Fruit fly (Drosophila melanogaster) whole organism, prepupa: ENCODE results near the gene CG46525.

Source experiments
- Blimp-1 ChIP-seq: fragments of 200-800 bp; sonication (Bioruptor generic); optimal IDR thresholded peaks from 3 replicates; lab custom pipeline; 2017; ENCODE audit warnings: missing biosample characterization, missing genetic modification characterization, mild to moderate bottlenecking, moderate library complexity, missing genetic modification reagents
- CG10631 ChIP-seq: fragments of 200-800 bp; sonication (Bioruptor generic); optimal IDR thresholded peaks from 2 replicates; lab custom pipeline; 2016; ENCODE audit warnings: missing biosample characterization, missing genetic modification characterization
- CG10669 ChIP-seq: fragments of 200-800 bp; sonication (Bioruptor generic); optimal IDR thresholded peaks from 3 replicates; lab custom pipeline; 2018; ENCODE audit warnings: missing biosample characterization, mild to moderate bottlenecking, missing genetic modification characterization, moderate library complexity
- CG11294 ChIP-seq: fragments of 200-800 bp; sonication (Bioruptor generic); IDR thresholded peaks from 2 replicates; pipeline ENCODE4 v1.3.6; 2022; ENCODE audit warnings: missing biosample characterization, missing genetic modification characterization
- CG15336 ChIP-seq: fragments of 200-800 bp; sonication (Bioruptor generic); IDR thresholded peaks from 2 replicates; pipeline ENCODE4 v1.3.6; 2022; ENCODE audit warnings: missing biosample characterization, missing genetic modification characterization
- CG1621 ChIP-seq: fragments of 200-800 bp; sonication (Bioruptor generic); optimal IDR thresholded peaks from 3 replicates; lab custom pipeline; 2018; ENCODE audit warnings: missing biosample characterization, mild to moderate bottlenecking, missing genetic modification characterization
- CG16779 ChIP-seq: fragments of 200-800 bp; sonication (Bioruptor generic); optimal IDR thresholded peaks from 3 replicates; lab custom pipeline; 2017; ENCODE audit warnings: missing biosample characterization, mild to moderate bottlenecking, missing genetic modification characterization
- CG3032 ChIP-seq: fragments of 200-800 bp; optimal IDR thresholded peaks from 2 replicates; lab custom pipeline; 2019; ENCODE audit warnings: missing biosample characterization, mild to moderate bottlenecking, missing genetic modification characterization, moderate library complexity
- CG31627 ChIP-seq: fragments of 200-800 bp; sonication (Bioruptor generic); optimal IDR thresholded peaks from 3 replicates; lab custom pipeline; 2016; ENCODE audit warnings: missing biosample characterization, missing genetic modification characterization
- CG32006 ChIP-seq: fragments of 200-800 bp; sonication (Bioruptor generic); optimal IDR thresholded peaks from 3 replicates; lab custom pipeline; 2017; ENCODE audit warnings: missing biosample characterization, mild to moderate bottlenecking, missing genetic modification characterization
- CG34406 ChIP-seq: fragments of 200-800 bp; sonication (Bioruptor generic); optimal IDR thresholded peaks from 3 replicates; lab custom pipeline; 2016; ENCODE audit warnings: missing biosample characterization, missing genetic modification characterization
- CG3919 ChIP-seq: fragments of 200-800 bp; sonication (Bioruptor generic); optimal IDR thresholded peaks from 3 replicates; lab custom pipeline; 2016; ENCODE audit warnings: missing biosample characterization, missing genetic modification characterization
- CG4318 ChIP-seq: fragments of 200-800 bp; sonication (Bioruptor generic); optimal IDR thresholded peaks from 3 replicates; lab custom pipeline; 2017; ENCODE audit warnings: missing biosample characterization, mild to moderate bottlenecking, missing genetic modification characterization
- CG6792 ChIP-seq: fragments of 200-800 bp; sonication (Bioruptor generic); optimal IDR thresholded peaks from 3 replicates; lab custom pipeline; 2016; ENCODE audit warnings: missing biosample characterization, missing genetic modification characterization
- CG6808 ChIP-seq: fragments of 200-800 bp; sonication (Bioruptor generic); optimal IDR thresholded peaks from 3 replicates; lab custom pipeline; 2017; ENCODE audit warnings: missing biosample characterization, missing genetic modification characterization, mild to moderate bottlenecking, moderate library complexity, missing genetic modification reagents
- CG6854 ChIP-seq: fragments of 200-800 bp; sonication (Bioruptor generic); optimal IDR thresholded peaks from 2 replicates; lab custom pipeline; 2017; ENCODE audit warnings: missing biosample characterization, mild to moderate bottlenecking, missing genetic modification characterization
- CG7368 ChIP-seq: fragments of 200-800 bp; sonication (Bioruptor generic); optimal IDR thresholded peaks from 3 replicates; lab custom pipeline; 2016; ENCODE audit warnings: missing biosample characterization, missing genetic modification characterization
- CG8119 ChIP-seq: fragments of 200-800 bp; sonication (Bioruptor generic); IDR thresholded peaks from 3 replicates; pipeline ENCODE4 v1.3.6; 2022; ENCODE audit warnings: missing biosample characterization, missing genetic modification characterization
- CG8319 ChIP-seq: fragments of 200-800 bp; sonication (Bioruptor generic); optimal IDR thresholded peaks from 3 replicates; lab custom pipeline; 2016; ENCODE audit warnings: missing biosample characterization, missing genetic modification characterization
- CG8632 ChIP-seq: fragments of 200-800 bp; sonication (Bioruptor generic); optimal IDR thresholded peaks from 3 replicates; lab custom pipeline; 2016; ENCODE audit warnings: missing biosample characterization, missing genetic modification characterization
- CG9139 ChIP-seq: fragments of 200-800 bp; sonication (Bioruptor generic); optimal IDR thresholded peaks from 3 replicates; lab custom pipeline; 2017; ENCODE audit warnings: missing biosample characterization, mild to moderate bottlenecking, missing genetic modification characterization
- Eip75B ChIP-seq: fragments of 200-800 bp; sonication (Bioruptor generic); optimal IDR thresholded peaks from 3 replicates; lab custom pipeline; 2016; ENCODE audit warnings: missing biosample characterization, missing genetic modification characterization
- Eip93F ChIP-seq: fragments of 200-800 bp; sonication (Bioruptor generic); optimal IDR thresholded peaks from 2 replicates; lab custom pipeline; 2016; ENCODE audit warnings: missing biosample characterization, mild to moderate bottlenecking, missing genetic modification characterization
- Ets21C ChIP-seq: fragments of 200-800 bp; sonication (Bioruptor generic); optimal IDR thresholded peaks from 3 replicates; lab custom pipeline; 2016; ENCODE audit warnings: missing biosample characterization, missing genetic modification characterization
- Ets96B ChIP-seq: fragments of 200-800 bp; optimal IDR thresholded peaks from 2 replicates; lab custom pipeline; 2019; ENCODE audit warnings: missing biosample characterization, mild to moderate bottlenecking, missing genetic modification characterization, moderate library complexity
- Gug ChIP-seq: fragments of 200-800 bp; sonication (Bioruptor generic); IDR thresholded peaks from 2 replicates; pipeline ENCODE4 v1.3.6; 2022; ENCODE audit warnings: missing biosample characterization, missing genetic modification characterization
- Hr39 ChIP-seq: fragments of 200-800 bp; sonication (Bioruptor generic); optimal IDR thresholded peaks from 2 replicates; lab custom pipeline; 2016; ENCODE audit warnings: missing biosample characterization, missing genetic modification characterization
- Hr4 ChIP-seq: fragments of 200-800 bp; sonication (Bioruptor generic); optimal IDR thresholded peaks from 3 replicates; lab custom pipeline; 2016; ENCODE audit warnings: missing biosample characterization, missing genetic modification characterization
- Lpt ChIP-seq: fragments of 200-800 bp; sonication (Bioruptor generic); optimal IDR thresholded peaks from 3 replicates; lab custom pipeline; 2016; ENCODE audit warnings: missing biosample characterization, missing genetic modification characterization
- Met ChIP-seq: fragments of 200-800 bp; sonication (Bioruptor generic); optimal IDR thresholded peaks from 3 replicates; lab custom pipeline; 2016; ENCODE audit warnings: missing biosample characterization, missing genetic modification characterization
- OdsH ChIP-seq: fragments of 200-800 bp; sonication (Bioruptor generic); optimal IDR thresholded peaks from 3 replicates; lab custom pipeline; 2016; ENCODE audit warnings: missing biosample characterization, missing genetic modification characterization
- Smox ChIP-seq: fragments of 200-800 bp; sonication (Bioruptor generic); optimal IDR thresholded peaks from 3 replicates; lab custom pipeline; 2016; ENCODE audit warnings: missing biosample characterization, missing genetic modification characterization
- Sox102F ChIP-seq: fragments of 200-800 bp; sonication (Bioruptor generic); optimal IDR thresholded peaks from 2 replicates; lab custom pipeline; 2016; ENCODE audit warnings: missing biosample characterization, mild to moderate bottlenecking, missing genetic modification characterization
- Sox14 ChIP-seq: fragments of 200-800 bp; sonication (Bioruptor generic); optimal IDR thresholded peaks from 3 replicates; lab custom pipeline; 2016; ENCODE audit warnings: missing biosample characterization, missing genetic modification characterization
- achi ChIP-seq: fragments of 200-800 bp; sonication (Bioruptor generic); optimal IDR thresholded peaks from 3 replicates; lab custom pipeline; 2016; ENCODE audit warnings: missing biosample characterization, missing genetic modification characterization
- acj6 ChIP-seq: fragments of 200-800 bp; sonication (Bioruptor generic); optimal IDR thresholded peaks from 3 replicates; lab custom pipeline; 2016; ENCODE audit warnings: missing biosample characterization, missing genetic modification characterization
- cyc ChIP-seq: fragments of 200-800 bp; sonication (Bioruptor generic); optimal IDR thresholded peaks from 3 replicates; lab custom pipeline; 2016; ENCODE audit warnings: missing biosample characterization, missing genetic modification characterization
- dsx ChIP-seq: fragments of 200-800 bp; optimal IDR thresholded peaks from 3 replicates; lab custom pipeline; 2019; ENCODE audit warnings: missing biosample characterization, mild to moderate bottlenecking, missing genetic modification characterization, moderate library complexity; ENCODE audit not compliant: poor library complexity, severe bottlenecking
- eg ChIP-seq: fragments of 200-800 bp; sonication (Bioruptor generic); IDR thresholded peaks from 3 replicates; pipeline ENCODE4 v1.3.6; 2022; ENCODE audit warnings: missing biosample characterization, missing genetic modification characterization
- esn ChIP-seq: fragments of 200-800 bp; sonication (Bioruptor generic); optimal IDR thresholded peaks from 2 replicates; lab custom pipeline; 2016; ENCODE audit warnings: missing biosample characterization, mild to moderate bottlenecking, missing genetic modification characterization, moderate library complexity
- fd85E ChIP-seq: fragments of 200-800 bp; sonication (Bioruptor generic); optimal IDR thresholded peaks from 3 replicates; lab custom pipeline; 2016; ENCODE audit warnings: missing biosample characterization, missing genetic modification characterization
- fkh ChIP-seq: fragments of 200-800 bp; sonication (Bioruptor generic); optimal IDR thresholded peaks from 3 replicates; lab custom pipeline; 2017; ENCODE audit warnings: missing biosample characterization, mild to moderate bottlenecking, missing genetic modification characterization, moderate library complexity
- lz ChIP-seq: fragments of 200-800 bp; sonication (Bioruptor generic); optimal IDR thresholded peaks from 3 replicates; lab custom pipeline; 2016; ENCODE audit warnings: missing biosample characterization, missing genetic modification characterization
- net ChIP-seq: fragments of 200-800 bp; sonication (Bioruptor generic); optimal IDR thresholded peaks from 3 replicates; lab custom pipeline; 2016; ENCODE audit warnings: missing biosample characterization, missing genetic modification characterization
- pdm3 ChIP-seq: fragments of 200-800 bp; sonication (Bioruptor generic); optimal IDR thresholded peaks from 3 replicates; lab custom pipeline; 2016; ENCODE audit warnings: missing biosample characterization, missing genetic modification characterization
- salr ChIP-seq, 2 experiments: fragments of 200-800 bp; sonication (Bioruptor generic); optimal IDR thresholded peaks; 3 replicates each; lab custom pipeline; 2016 to 2018; ENCODE audit warnings: missing biosample characterization in 2 of 2, missing genetic modification characterization in 2 of 2, mild to moderate bottlenecking in 1 of 2
- ss ChIP-seq, 2 experiments: fragments of 200-800 bp; sonication (Bioruptor generic); optimal IDR thresholded peaks; 2 replicates in 1 of 2; 3 replicates in 1 of 2; lab custom pipeline; 2017 to 2018; ENCODE audit warnings: mild to moderate bottlenecking in 2 of 2, missing biosample characterization in 2 of 2, missing genetic modification characterization in 2 of 2, moderate library complexity in 1 of 2
- topi ChIP-seq: fragments of 200-800 bp; sonication (Bioruptor generic); optimal IDR thresholded peaks from 3 replicates; lab custom pipeline; 2016; ENCODE audit warnings: missing biosample characterization, missing genetic modification characterization
- vri ChIP-seq: fragments of 200-800 bp; sonication (Bioruptor generic); optimal IDR thresholded peaks from 3 replicates; lab custom pipeline; 2016; ENCODE audit warnings: missing biosample characterization, mild to moderate bottlenecking, missing genetic modification characterization

CG46525 gene

dm6 chr3L:17427013-17427412, 48.0 kb upstream of the CG46525 start, which contains the start of gene Polr3G (continued):
- TF ChIP-seq salr (GFP tag; optimal IDR thresholded peaks at IDR 0.05; lab: Kevin White, UChicago): no peak
- TF ChIP-seq pdm3: peak; percentile 44
- TF ChIP-seq ss (GFP tag; optimal IDR thresholded peaks at IDR 0.05; lab: Kevin White, UChicago): no peak
- TF ChIP-seq OdsH: no peak
- TF ChIP-seq CG8319 (GFP tag; lab: Kevin White, UChicago): no peak
- TF ChIP-seq lz: peak; percentile 33
- no peak for TF ChIP-seq CG10669 (GFP tag; lab: Kevin White, UChicago)
- TF ChIP-seq CG9139: no peak
- no peak for TF ChIP-seq CG8632 (GFP tag; lab: Kevin White, UChicago)
- TF ChIP-seq Blimp-1: no peak
- no peak for TF ChIP-seq CG7368 (GFP tag; lab: Kevin White, UChicago)
- TF ChIP-seq, all 60 proteins: peak for 17

- TF ChIP-seq CG3919 (GFP tag; lab: Kevin White, UChicago): peak; percentile 87
- TF ChIP-seq esn (GFP tag; lab: Kevin White, UChicago): peak; percentile 83
- peak; percentile 82 for TF ChIP-seq CG10669 (GFP tag; lab: Kevin White, UChicago)
- TF ChIP-seq topi (GFP tag; lab: Kevin White, UChicago): peak; percentile 90
- TF ChIP-seq achi (GFP tag; lab: Kevin White, UChicago): peak; percentile 86
- TF ChIP-seq CG6808: peak; percentile 31
- TF ChIP-seq CG3032 (tag; lab: Kevin White, UChicago): peak; percentile 92
- TF ChIP-seq cyc (GFP tag; lab: Kevin White, UChicago): peak; percentile 90
- TF ChIP-seq CG7368 (GFP tag; lab: Kevin White, UChicago): peak; percentile 72
- peak; percentile 67 for TF ChIP-seq vri
- TF ChIP-seq Ets21C (GFP tag; lab: Kevin White, UChicago): peak; percentile 77
- peak; percentile 92 for TF ChIP-seq Hr39
- TF ChIP-seq salr (GFP tag; optimal IDR thresholded peaks at IDR 0.05; lab: Kevin White, UChicago): peak; percentile 52 to 70
- TF ChIP-seq CG8632 (GFP tag; lab: Kevin White, UChicago): peak; percentile 79
- TF ChIP-seq CG31627 (GFP tag; lab: Kevin White, UChicago): peak; percentile 92
- TF ChIP-seq Sox102F (GFP tag; lab: Kevin White, UChicago): peak; percentile 76
- TF ChIP-seq dsx (GFP tag; lab: Kevin White, UChicago): peak; percentile 77
- TF ChIP-seq fkh (GFP tag; lab: Kevin White, UChicago): peak; percentile 98
- TF ChIP-seq acj6 (GFP tag; lab: Kevin White, UChicago): peak; percentile 89
- TF ChIP-seq net (GFP tag; lab: Kevin White, UChicago): peak; percentile 70
- TF ChIP-seq Gug (GFP tag; lab: Robert Waterston, UW): peak; percentile 94
- TF ChIP-seq Smox (GFP tag; lab: Kevin White, UChicago): peak; percentile 85
- TF ChIP-seq CG15336 (GFP tag; lab: Robert Waterston, UW): peak; percentile 86
- TF ChIP-seq CG8319 (GFP tag; lab: Kevin White, UChicago): peak; percentile 74
- no peak for TF ChIP-seq CG9139
- TF ChIP-seq Eip75B: peak; percentile 70
- TF ChIP-seq Ets96B (tag; lab: Kevin White, UChicago): peak; percentile 89
- TF ChIP-seq Lpt (GFP tag; lab: Kevin White, UChicago): peak; percentile 80
- TF ChIP-seq CG34406 (GFP tag; lab: Kevin White, UChicago): peak; percentile 81
- peak; percentile 84 for TF ChIP-seq CG8119
- TF ChIP-seq CG32006: peak; percentile 87
- TF ChIP-seq pdm3: peak; percentile 90
- TF ChIP-seq CG16779 (tag; lab: Kevin White, UChicago): no peak
- peak; percentile 81 for TF ChIP-seq CG4318
- peak; percentile 82 for TF ChIP-seq lz
- TF ChIP-seq Eip93F (GFP tag; lab: Kevin White, UChicago): peak; percentile 84
- TF ChIP-seq OdsH: peak; percentile 91
- TF ChIP-seq CG11294: peak; percentile 90
- peak; percentile 97 for TF ChIP-seq eg (GFP tag; lab: Robert Waterston, UW)
- TF ChIP-seq CG6854 (GFP tag; lab: Kevin White, UChicago): no peak
- peak; percentile 79 for TF ChIP-seq CG10631 (GFP tag; lab: Kevin White, UChicago)
- TF ChIP-seq CG6792 (GFP tag; lab: Kevin White, UChicago): peak; percentile 64
- peak; percentile 18 for TF ChIP-seq fd85E (GFP tag; lab: Kevin White, UChicago)
- peak; percentile 90 for TF ChIP-seq Hr4 (GFP tag; lab: Kevin White, UChicago)
- TF ChIP-seq CG1621: peak; percentile 51
- TF ChIP-seq Met (GFP tag; lab: Kevin White, UChicago): peak; percentile 86
- TF ChIP-seq Sox14 (GFP tag; lab: Kevin White, UChicago): peak; percentile 91
Measured at dm6 chr3L:17428779-17429178, 46.2 kb upstream of the CG46525 start, which contains the start of gene Gorab. Gene Gorab (minus strand): TSS chr3L:17428836.
